Worm (Caenorhabditis elegans) whole organism, L2 larva: ENCODE measurements around the gene clec-256.

Source experiments
- C34F6.9 ChIP-seq: fragments of 150-350 bp; optimal IDR thresholded peaks from 2 replicates; lab custom pipeline; 2014; ENCODE audit warnings: missing biosample characterization, missing genetic modification characterization
- F13H6.1 ChIP-seq: sonication (generic microtip); optimal IDR thresholded peaks from 2 replicates; lab custom pipeline; 2016; ENCODE audit warnings: missing genetic modification characterization, missing compliant biosample characterization
- R02D3.7 ChIP-seq: fragments of 150-350 bp; optimal IDR thresholded peaks from 2 replicates; lab custom pipeline; 2014; ENCODE audit warnings: missing biosample characterization, missing genetic modification characterization
- Y55F3AM.14 ChIP-seq: fragments of 200-800 bp; sonication (Bioruptor generic); optimal IDR thresholded peaks from 2 replicates; lab custom pipeline; 2018; ENCODE audit warnings: mild to moderate bottlenecking, missing genetic modification characterization, missing compliant biosample characterization
- alr-1 ChIP-seq: fragments of 150-350 bp; optimal IDR thresholded peaks from 2 replicates; lab custom pipeline; 2014; ENCODE audit warnings: missing biosample characterization, missing genetic modification characterization
- aly-2 ChIP-seq: fragments of 150-350 bp; optimal IDR thresholded peaks from 2 replicates; lab custom pipeline; 2014; ENCODE audit warnings: missing biosample characterization, missing genetic modification characterization
- blmp-1 ChIP-seq: sonication (generic microtip); optimal IDR thresholded peaks from 2 replicates; lab custom pipeline; 2017; ENCODE audit warnings: missing genetic modification characterization, mild to moderate bottlenecking, missing compliant biosample characterization, antibody characterized with exemption, moderate library complexity; ENCODE audit not compliant: insufficient read depth
- ceh-16 ChIP-seq: fragments of 150-350 bp; optimal IDR thresholded peaks from 2 replicates; lab custom pipeline; 2014; ENCODE audit warnings: missing biosample characterization, missing genetic modification characterization
- ceh-82 ChIP-seq: fragments of 150-350 bp; optimal IDR thresholded peaks from 2 replicates; lab custom pipeline; 2014; ENCODE audit warnings: missing biosample characterization, missing genetic modification characterization
- crh-2 ChIP-seq: sonication (generic microtip); optimal IDR thresholded peaks from 2 replicates; lab custom pipeline; 2017; ENCODE audit warnings: missing biosample characterization, missing genetic modification characterization
- dmd-4 ChIP-seq: sonication (generic microtip); optimal IDR thresholded peaks from 2 replicates; lab custom pipeline; 2017; ENCODE audit warnings: missing biosample characterization, missing genetic modification characterization
- egl-27 ChIP-seq: sonication (generic microtip); optimal IDR thresholded peaks from 3 replicates; lab custom pipeline; 2017; ENCODE audit warnings: missing biosample characterization, missing genetic modification reagents, missing genetic modification characterization
- elt-1 ChIP-seq: fragments of 150-350 bp; optimal IDR thresholded peaks from 2 replicates; lab custom pipeline; 2014; ENCODE audit warnings: missing biosample characterization, missing genetic modification characterization
- fos-1 ChIP-seq: fragments of 150-350 bp; optimal IDR thresholded peaks from 2 replicates; lab custom pipeline; 2014; ENCODE audit warnings: missing biosample characterization, missing genetic modification characterization
- lin-11 ChIP-seq: fragments of 150-350 bp; sonication (generic microtip); optimal IDR thresholded peaks from 2 replicates; lab custom pipeline; 2014; ENCODE audit warnings: missing biosample characterization, missing genetic modification characterization, inconsistent platforms, mixed read lengths
- lin-13 ChIP-seq: fragments of 150-350 bp; optimal IDR thresholded peaks from 2 replicates; lab custom pipeline; 2014; ENCODE audit warnings: missing biosample characterization, missing genetic modification reagents, missing genetic modification characterization
- lin-39 ChIP-seq: fragments of 150-350 bp; optimal IDR thresholded peaks from 2 replicates; lab custom pipeline; 2014; ENCODE audit warnings: missing biosample characterization, missing genetic modification reagents, missing genetic modification characterization
- lsy-2 ChIP-seq, 2 experiments: fragments of 150-350 bp in 1 of 2; sonication (generic microtip) in 1 of 2; optimal IDR thresholded peaks; 2 replicates each; lab custom pipeline; 2014 to 2017; ENCODE audit warnings: missing biosample characterization in 2 of 2, missing genetic modification characterization in 2 of 2
- mab-5 ChIP-seq: fragments of 150-350 bp; optimal IDR thresholded peaks from 2 replicates; lab custom pipeline; 2014; ENCODE audit warnings: missing biosample characterization, missing genetic modification characterization
- mbf-1 ChIP-seq: sonication (generic microtip); optimal IDR thresholded peaks from 2 replicates; lab custom pipeline; 2017; ENCODE audit warnings: missing biosample characterization, missing genetic modification characterization
- mdl-1 ChIP-seq, 2 experiments: fragments of 150-350 bp in 1 of 2; sonication (generic microtip) in 1 of 2; optimal IDR thresholded peaks; 2 replicates each; lab custom pipeline; 2017; ENCODE audit warnings: missing biosample characterization in 2 of 2, missing genetic modification characterization in 2 of 2
- nhr-11 ChIP-seq: fragments of 150-350 bp; optimal IDR thresholded peaks from 2 replicates; lab custom pipeline; 2014; ENCODE audit warnings: missing biosample characterization, missing genetic modification characterization
- nhr-12 ChIP-seq: fragments of 150-350 bp; optimal IDR thresholded peaks from 2 replicates; lab custom pipeline; 2014; ENCODE audit warnings: missing biosample characterization, missing genetic modification characterization
- nhr-129 ChIP-seq: fragments of 150-350 bp; optimal IDR thresholded peaks from 2 replicates; lab custom pipeline; 2014; ENCODE audit warnings: missing biosample characterization, missing genetic modification characterization
- nhr-21 ChIP-seq: fragments of 150-350 bp; optimal IDR thresholded peaks from 2 replicates; lab custom pipeline; 2014; ENCODE audit warnings: missing biosample characterization, missing genetic modification characterization
- nhr-23 ChIP-seq: fragments of 150-350 bp; optimal IDR thresholded peaks from 2 replicates; lab custom pipeline; 2014; ENCODE audit warnings: missing biosample characterization, missing genetic modification reagents, missing genetic modification characterization
- nhr-237 ChIP-seq: fragments of 150-350 bp; optimal IDR thresholded peaks from 2 replicates; lab custom pipeline; 2014; ENCODE audit warnings: missing biosample characterization, missing genetic modification characterization
- nhr-25 ChIP-seq: fragments of 150-350 bp; sonication (generic microtip); optimal IDR thresholded peaks from 3 replicates; lab custom pipeline; 2014; ENCODE audit warnings: missing biosample characterization, missing genetic modification characterization
- nhr-6 ChIP-seq: fragments of 150-350 bp; optimal IDR thresholded peaks from 2 replicates; lab custom pipeline; 2014; ENCODE audit warnings: missing biosample characterization, missing genetic modification characterization
- nhr-77 ChIP-seq: fragments of 150-350 bp; optimal IDR thresholded peaks from 2 replicates; lab custom pipeline; 2014; ENCODE audit warnings: missing biosample characterization, missing genetic modification characterization
- peb-1 ChIP-seq: fragments of 150-350 bp; optimal IDR thresholded peaks from 2 replicates; lab custom pipeline; 2014; ENCODE audit warnings: missing biosample characterization, missing genetic modification characterization
- sem-4 ChIP-seq: fragments of 150-350 bp; optimal IDR thresholded peaks from 2 replicates; lab custom pipeline; 2014; ENCODE audit warnings: missing biosample characterization, missing genetic modification reagents, missing genetic modification characterization
- skn-1 ChIP-seq: sonication (generic microtip); optimal IDR thresholded peaks from 2 replicates; lab custom pipeline; 2017; ENCODE audit warnings: missing biosample characterization, missing genetic modification characterization
- sma-9 ChIP-seq, 2 experiments: fragments of 150-350 bp in 1 of 2; sonication (generic microtip) in 1 of 2; optimal IDR thresholded peaks; 2 replicates each; lab custom pipeline; 2014 to 2016; ENCODE audit warnings: missing genetic modification characterization in 2 of 2, mild to moderate bottlenecking in 1 of 2, missing biosample characterization in 1 of 2, missing compliant biosample characterization in 1 of 2, missing genetic modification reagents in 1 of 2, moderate library complexity in 1 of 2
- snpc-4 ChIP-seq: fragments of 150-350 bp; optimal IDR thresholded peaks from 2 replicates; lab custom pipeline; 2014; ENCODE audit warnings: missing biosample characterization, missing genetic modification characterization
- unc-55 ChIP-seq: fragments of 150-350 bp; sonication (generic microtip); optimal IDR thresholded peaks from 3 replicates; lab custom pipeline; 2014; ENCODE audit warnings: missing biosample characterization, missing genetic modification reagents, missing genetic modification characterization
- zag-1 ChIP-seq: fragments of 150-350 bp; optimal IDR thresholded peaks from 2 replicates; lab custom pipeline; 2014; ENCODE audit warnings: missing biosample characterization, missing genetic modification characterization
- ztf-1 ChIP-seq: fragments of 200-800 bp; sonication (Bioruptor generic); conservative IDR thresholded peaks from 2 replicates; pipeline ENCODE4 v1.3.6; 2022; ENCODE audit warnings: missing genetic modification characterization, missing compliant biosample characterization
- ztf-11 ChIP-seq: sonication (generic microtip); optimal IDR thresholded peaks from 2 replicates; lab custom pipeline; 2017; ENCODE audit warnings: missing biosample characterization, missing genetic modification characterization
- ztf-4 ChIP-seq: fragments of 150-350 bp; optimal IDR thresholded peaks from 2 replicates; lab custom pipeline; 2014; ENCODE audit warnings: missing biosample characterization, missing genetic modification characterization

Gene clec-256

DNA sequence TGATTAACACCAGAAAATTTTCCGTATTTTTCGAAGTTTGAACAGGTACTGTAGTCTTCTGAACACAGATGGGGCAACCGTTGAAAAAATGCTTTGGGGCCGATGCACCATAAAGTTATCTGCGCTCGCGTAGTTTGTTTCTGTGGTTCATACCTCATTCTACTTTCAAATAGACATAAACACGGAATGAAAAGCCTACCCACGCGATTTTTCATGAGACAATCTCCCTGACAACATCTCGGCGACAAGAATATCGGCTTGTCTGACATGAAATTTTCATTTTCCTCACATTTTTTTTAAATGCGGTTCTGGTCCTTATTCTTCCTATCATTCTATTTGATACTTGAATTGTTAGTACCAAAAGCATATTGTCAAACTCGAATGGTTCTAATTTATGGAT is 1.3 kb downstream of the clec-256 start, which contains the start of gene clec-257:
clec-257 (plus strand) TSS at position 301 of the 400 bp plus-strand sequence.
- TF ChIP-seq skn-1 (tag; lab: Kevin White, UChicago) (no peak), mdl-1 (tag; optimal IDR thresholded peaks at IDR 0.05; lab: Kevin White, UChicago) (no peak), crh-2 (no peak), nhr-21 (tag; lab: Kevin White, UChicago) (no peak), fos-1 (no peak), peb-1 (tag; lab: Kevin White, UChicago) (no peak), ztf-11 (no peak), snpc-4 (tag; lab: Kevin White, UChicago) (no peak), Y55F3AM.14 (GFP tag; lab: Kevin White, UChicago) (no peak), zag-1 (no peak), alr-1 (tag; lab: Kevin White, UChicago) (no peak), nhr-25 (tag; lab: Kevin White, UChicago) (no peak), lsy-2 (tag; optimal IDR thresholded peaks at IDR 0.05; lab: Kevin White, UChicago) (no peak), nhr-11 (no peak), ztf-1 (no peak), blmp-1 (tag; lab: Kevin White, UChicago) (no peak)

DNA sequence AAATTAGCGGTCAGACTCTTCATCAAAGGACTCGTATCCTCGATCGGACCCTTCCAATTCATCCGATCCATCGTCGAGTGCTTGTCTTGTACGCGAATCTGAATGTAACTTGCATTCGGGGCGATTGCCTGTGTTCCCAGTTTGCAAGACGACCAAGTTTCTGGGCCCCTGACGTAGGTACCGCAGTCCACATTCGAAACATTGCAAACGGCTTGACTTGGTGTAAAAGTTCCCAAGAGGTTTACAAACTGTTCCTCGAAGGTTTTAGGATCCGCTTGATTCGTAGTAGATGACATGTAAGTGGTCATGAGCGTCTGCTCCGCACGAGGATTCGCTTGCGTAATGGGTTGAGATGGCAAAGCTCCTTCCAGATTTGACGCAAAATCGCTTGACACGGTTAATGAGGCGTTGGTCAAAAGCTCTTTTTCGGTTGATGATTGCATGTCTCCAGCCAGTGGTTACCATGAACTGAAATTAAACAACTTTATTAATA is 4.8 kb downstream of the clec-256 start, which contains the start of gene Y17D7B.4:
Y17D7B.4 (minus strand) TSS at position 443 of the 493 bp plus-strand sequence.
- TF ChIP-seq nhr-12 (tag; lab: Kevin White, UChicago) (no peak), mab-5 (tag; lab: Kevin White, UChicago) (no peak), aly-2 (tag; lab: Kevin White, UChicago) (no peak), nhr-237 (tag; lab: Kevin White, UChicago) (no peak), ceh-16 (tag; lab: Kevin White, UChicago) (no peak), nhr-25 (tag; lab: Kevin White, UChicago) (no peak), elt-1 (no peak), dmd-4 (tag; lab: Kevin White, UChicago) (no peak), nhr-129 (tag; lab: Kevin White, UChicago) (no peak), nhr-23 (tag; lab: Kevin White, UChicago) (no peak), mdl-1 (tag; optimal IDR thresholded peaks at IDR 0.05; lab: Kevin White, UChicago) (no peak), nhr-6 (tag; lab: Kevin White, UChicago) (no peak), sem-4 (tag; lab: Kevin White, UChicago) (no peak), lin-11 (no peak), sma-9 (GFP tag; optimal IDR thresholded peaks at IDR 0.05; lab: Kevin White, UChicago) (no peak), sma-9 (tag; optimal IDR thresholded peaks at IDR 0.05; lab: Kevin White, UChicago) (no peak)
- TF ChIP-seq, all 48 proteins: peak for 0

DNA sequence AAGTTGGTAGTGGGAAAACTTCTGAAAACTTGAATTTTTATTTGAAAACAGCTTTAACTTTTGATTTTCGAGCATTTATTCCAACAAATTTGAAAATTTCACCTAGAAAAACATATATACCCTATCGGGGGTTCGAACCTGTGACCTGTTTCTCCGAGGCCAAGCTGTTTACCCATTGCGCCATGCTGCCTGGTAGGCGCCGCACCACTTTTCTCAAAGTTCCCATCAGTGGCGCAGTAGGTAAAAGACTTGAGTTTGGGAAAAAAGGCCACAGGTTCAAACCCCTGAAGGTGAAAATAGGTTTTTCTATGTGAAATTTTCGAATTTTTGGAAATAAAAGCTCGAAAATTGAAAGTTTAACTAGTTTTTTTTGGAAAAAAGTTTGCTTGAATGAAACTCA is 9.1 kb downstream of the clec-256 start:
- no peak for TF ChIP-seq ztf-11
- no peak for TF ChIP-seq nhr-23 (tag; lab: Kevin White, UChicago)
- TF ChIP-seq ztf-1: no peak
- TF ChIP-seq nhr-11: no peak
- no peak for TF ChIP-seq fos-1
- TF ChIP-seq nhr-77 (tag; lab: Kevin White, UChicago): no peak
- TF ChIP-seq lin-39 (tag; lab: Kevin White, UChicago): no peak
- TF ChIP-seq Y55F3AM.14 (GFP tag; lab: Kevin White, UChicago): no peak
- no peak for TF ChIP-seq ztf-4 (tag; lab: Kevin White, UChicago)
- TF ChIP-seq nhr-12 (tag; lab: Kevin White, UChicago): no peak
- TF ChIP-seq ceh-16 (tag; lab: Kevin White, UChicago): no peak

DNA sequence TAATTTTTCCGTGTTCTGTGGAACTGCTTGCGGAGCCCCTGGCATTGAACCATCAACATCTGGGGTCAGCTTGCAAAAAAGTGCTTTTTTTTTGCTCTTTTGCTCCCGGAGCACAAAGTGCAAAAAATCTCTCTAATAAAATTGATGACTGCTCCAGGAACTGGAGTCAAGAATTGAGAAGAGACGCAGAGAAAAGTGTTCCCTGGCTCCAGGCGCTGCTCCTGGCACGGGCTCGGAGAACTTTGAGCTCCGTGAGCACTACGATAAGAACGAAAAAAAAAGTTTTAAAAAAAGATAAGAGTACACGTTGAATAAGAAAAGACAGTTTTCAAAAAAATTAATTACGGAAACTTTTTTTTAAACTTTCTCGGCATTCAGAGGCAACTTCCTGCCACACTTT is 11.3 kb downstream of the clec-256 start:
- TF ChIP-seq lin-39 (tag; lab: Kevin White, UChicago) (no peak), blmp-1 (tag; lab: Kevin White, UChicago) (no peak), aly-2 (tag; lab: Kevin White, UChicago) (no peak), peb-1 (tag; lab: Kevin White, UChicago) (no peak), fos-1 (peak; percentile 58), mbf-1 (no peak), Y55F3AM.14 (GFP tag; lab: Kevin White, UChicago) (no peak), lin-11 (no peak), crh-2 (peak; percentile 11), ztf-11 (no peak), egl-27 (tag; lab: Kevin White, UChicago) (no peak), ceh-82 (tag; lab: Kevin White, UChicago) (no peak), ztf-4 (tag; lab: Kevin White, UChicago) (no peak), R02D3.7 (tag; lab: Kevin White, UChicago) (no peak), alr-1 (tag; lab: Kevin White, UChicago) (no peak), sma-9 (GFP tag; optimal IDR thresholded peaks at IDR 0.05; lab: Kevin White, UChicago) (peak; percentile 60), sma-9 (tag; optimal IDR thresholded peaks at IDR 0.05; lab: Kevin White, UChicago) (no peak), snpc-4 (tag; lab: Kevin White, UChicago) (no peak), unc-55 (no peak), C34F6.9 (tag; lab: Kevin White, UChicago) (no peak), mdl-1 (tag; optimal IDR thresholded peaks at IDR 0.05; lab: Kevin White, UChicago) (no peak), F13H6.1 (tag; lab: Kevin White, UChicago) (no peak), nhr-129 (tag; lab: Kevin White, UChicago) (no peak), nhr-77 (tag; lab: Kevin White, UChicago) (no peak), elt-1 (no peak), lin-13 (GFP tag; lab: Kevin White, UChicago) (no peak)
